Worm (Caenorhabditis elegans) whole organism, young adult: ENCODE results near the gene svop-1.
A peak's percentile ranks its signal among the peaks of the same experiment; 100 is the strongest.

Experiments
- B0019.2 ChIP-seq: fragments of 200-800 bp; sonication (Bioruptor generic); conservative IDR thresholded peaks from 2 replicates; pipeline ENCODE4 v1.3.6; 2022; ENCODE audit warnings: missing genetic modification reagents, missing genetic modification characterization, missing compliant biosample characterization
- D2030.7 ChIP-seq: fragments of 200-800 bp; sonication (Bioruptor generic); IDR thresholded peaks from 2 replicates; pipeline ENCODE4 v1.3.6; 2022; ENCODE audit warnings: missing genetic modification reagents, missing genetic modification characterization, missing compliant biosample characterization
- F22D6.2 ChIP-seq: sonication (generic microtip); optimal IDR thresholded peaks from 2 replicates; lab custom pipeline; 2016; ENCODE audit warnings: mild to moderate bottlenecking, missing genetic modification characterization, missing compliant biosample characterization
- F23B12.7 ChIP-seq: sonication (generic microtip); optimal IDR thresholded peaks from 2 replicates; lab custom pipeline; 2017; ENCODE audit warnings: missing genetic modification characterization, mild to moderate bottlenecking, missing compliant biosample characterization, antibody characterized with exemption, moderate library complexity; ENCODE audit not compliant: insufficient read depth
- F33H1.4 ChIP-seq: fragments of 200-800 bp; sonication (Bioruptor generic); IDR thresholded peaks from 2 replicates; pipeline ENCODE4 v1.3.6; 2022; ENCODE audit warnings: missing genetic modification reagents, missing genetic modification characterization, missing compliant biosample characterization
- F39B2.1 ChIP-seq: fragments of 200-800 bp; sonication (Bioruptor generic); IDR thresholded peaks from 2 replicates; pipeline ENCODE4 v1.3.6; 2022; ENCODE audit warnings: missing genetic modification reagents, missing genetic modification characterization, missing compliant biosample characterization
- T07F8.4 ChIP-seq: sonication (generic microtip); optimal IDR thresholded peaks from 2 replicates; lab custom pipeline; 2016; ENCODE audit warnings: mild to moderate bottlenecking, missing genetic modification characterization, moderate library complexity, missing compliant biosample characterization
- Y53G8AR.9 ChIP-seq: fragments of 200-800 bp; sonication (Bioruptor generic); conservative IDR thresholded peaks from 2 replicates; pipeline ENCODE4 v1.3.6; 2022; ENCODE audit warnings: missing genetic modification reagents, missing genetic modification characterization, missing compliant biosample characterization
- Y56A3A.18 ChIP-seq: fragments of 200-800 bp; sonication (Bioruptor generic); IDR thresholded peaks from 2 replicates; pipeline ENCODE4 v1.3.6; 2022; ENCODE audit warnings: missing genetic modification reagents, missing genetic modification characterization, missing compliant biosample characterization
- Y95B8A.8 ChIP-seq: fragments of 200-800 bp; sonication (Bioruptor generic); IDR thresholded peaks from 2 replicates; pipeline ENCODE4 v1.3.6; 2022; ENCODE audit warnings: missing genetic modification reagents, missing genetic modification characterization, missing compliant biosample characterization
- ama-1 ChIP-seq, 3 experiments: fragments of 150-350 bp in 1 of 3; sonication (generic microtip) in 2 of 3; optimal IDR thresholded peaks; 2 replicates each; lab custom pipeline; 2014 to 2018; ENCODE audit warnings: missing biosample characterization in 2 of 3, missing genetic modification characterization in 2 of 3, missing genetic modification reagents in 2 of 3
- athp-1 ChIP-seq: sonication (generic microtip); optimal IDR thresholded peaks from 2 replicates; lab custom pipeline; 2017; ENCODE audit warnings: mild to moderate bottlenecking, missing genetic modification characterization, missing compliant biosample characterization
- attf-6 ChIP-seq: fragments of 200-800 bp; sonication (Bioruptor generic); IDR thresholded peaks from 2 replicates; pipeline ENCODE4 v1.3.6; 2022; ENCODE audit warnings: missing genetic modification reagents, missing genetic modification characterization, missing compliant biosample characterization
- cebp-1 ChIP-seq, 2 experiments: fragments of 200-800 bp in 1 of 2; sonication (Bioruptor generic) in 1 of 2; sonication (generic microtip) in 1 of 2; IDR thresholded peaks in 1 of 2; optimal IDR thresholded peaks in 1 of 2; 2 replicates each; pipeline versions ENCODE4 v1.3.6 to Lab custom; 2017 to 2022; ENCODE audit warnings: missing compliant biosample characterization in 2 of 2, missing genetic modification characterization in 2 of 2, mild to moderate bottlenecking in 1 of 2, missing genetic modification reagents in 1 of 2, moderate library complexity in 1 of 2
- cebp-2 ChIP-seq: fragments of 200-800 bp; sonication (Bioruptor generic); IDR thresholded peaks from 2 replicates; pipeline ENCODE4 v1.3.6; 2022; ENCODE audit warnings: missing genetic modification characterization, missing compliant biosample characterization
- ceh-100 ChIP-seq: fragments of 200-800 bp; sonication (Bioruptor generic); IDR thresholded peaks from 2 replicates; pipeline ENCODE4 v1.3.6; 2022; ENCODE audit warnings: missing genetic modification reagents, missing genetic modification characterization, missing compliant biosample characterization
- ceh-79 ChIP-seq: sonication (generic microtip); optimal IDR thresholded peaks from 2 replicates; lab custom pipeline; 2017; ENCODE audit warnings: mild to moderate bottlenecking, missing genetic modification characterization, missing compliant biosample characterization
- ceh-91 ChIP-seq: fragments of 200-800 bp; sonication (Bioruptor generic); IDR thresholded peaks from 2 replicates; pipeline ENCODE4 v1.3.6; 2022; ENCODE audit warnings: missing genetic modification reagents, missing genetic modification characterization, missing compliant biosample characterization
- dox-1 ChIP-seq: fragments of 200-800 bp; sonication (Bioruptor generic); IDR thresholded peaks from 2 replicates; pipeline ENCODE4 v1.3.6; 2022; ENCODE audit warnings: missing genetic modification reagents, missing genetic modification characterization, missing compliant biosample characterization
- dpl-1 ChIP-seq: fragments of 150-350 bp; optimal IDR thresholded peaks from 2 replicates; lab custom pipeline; 2014; ENCODE audit warnings: missing biosample characterization, missing genetic modification reagents, missing genetic modification characterization
- efl-1 ChIP-seq: fragments of 150-350 bp; optimal IDR thresholded peaks from 2 replicates; lab custom pipeline; 2014; ENCODE audit warnings: missing biosample characterization, missing genetic modification reagents, missing genetic modification characterization
- egl-44 ChIP-seq: fragments of 200-800 bp; sonication (Bioruptor generic); IDR thresholded peaks from 2 replicates; pipeline ENCODE4 v1.3.6; 2022; ENCODE audit warnings: missing genetic modification reagents, missing genetic modification characterization, missing compliant biosample characterization
- ekl-4 ChIP-seq: fragments of 200-800 bp; sonication (Bioruptor generic); IDR thresholded peaks from 2 replicates; pipeline ENCODE4 v1.3.6; 2022; ENCODE audit warnings: missing genetic modification reagents, missing genetic modification characterization, missing compliant biosample characterization
- gei-17 ChIP-seq: fragments of 200-800 bp; sonication (Bioruptor generic); optimal IDR thresholded peaks from 2 replicates; lab custom pipeline; 2018; ENCODE audit warnings: mild to moderate bottlenecking, missing genetic modification characterization, missing compliant biosample characterization
- hlh-12 ChIP-seq: sonication (generic microtip); optimal IDR thresholded peaks from 2 replicates; lab custom pipeline; 2016; ENCODE audit warnings: missing genetic modification characterization, missing compliant biosample characterization
- hlh-26 ChIP-seq: fragments of 200-800 bp; sonication (Bioruptor generic); conservative IDR thresholded peaks from 2 replicates; pipeline ENCODE4 v1.3.6; 2022; ENCODE audit warnings: missing genetic modification reagents, missing genetic modification characterization, missing compliant biosample characterization
- hmg-1.2 ChIP-seq: fragments of 200-800 bp; sonication (Bioruptor generic); IDR thresholded peaks from 2 replicates; pipeline ENCODE4 v1.3.6; 2022; ENCODE audit warnings: missing genetic modification reagents, missing genetic modification characterization, missing compliant biosample characterization
- hmg-20 ChIP-seq: fragments of 200-800 bp; sonication (Bioruptor generic); IDR thresholded peaks from 2 replicates; pipeline ENCODE4 v1.3.6; 2022; ENCODE audit warnings: missing genetic modification reagents, missing genetic modification characterization, missing compliant biosample characterization
- lag-1 ChIP-seq: fragments of 200-800 bp; sonication (Bioruptor generic); IDR thresholded peaks from 2 replicates; pipeline ENCODE4 v1.3.6; 2022; ENCODE audit warnings: missing genetic modification reagents, missing genetic modification characterization, missing compliant biosample characterization
- let-526 ChIP-seq: fragments of 200-800 bp; sonication (Bioruptor generic); IDR thresholded peaks from 2 replicates; pipeline ENCODE4 v1.3.6; 2022; ENCODE audit warnings: missing genetic modification reagents, missing genetic modification characterization, missing compliant biosample characterization
- lin-35 ChIP-seq, 3 experiments: fragments of 150-350 bp in 2 of 3; sonication (generic microtip) in 1 of 3; optimal IDR thresholded peaks; 2 replicates each; lab custom pipeline; 2014 to 2018; ENCODE audit warnings: missing biosample characterization in 3 of 3, missing genetic modification characterization in 3 of 3, missing genetic modification reagents in 3 of 3
- lsl-1 ChIP-seq: fragments of 200-800 bp; sonication (Bioruptor generic); optimal IDR thresholded peaks from 2 replicates; lab custom pipeline; 2018; ENCODE audit warnings: mild to moderate bottlenecking, missing genetic modification characterization, moderate library complexity, missing compliant biosample characterization
- madf-10 ChIP-seq: sonication (generic microtip); optimal IDR thresholded peaks from 2 replicates; lab custom pipeline; 2016; ENCODE audit warnings: mild to moderate bottlenecking, missing genetic modification characterization, missing compliant biosample characterization
- madf-8 ChIP-seq: fragments of 200-800 bp; sonication (Bioruptor generic); conservative IDR thresholded peaks from 2 replicates; pipeline ENCODE4 v1.3.6; 2022; ENCODE audit warnings: missing genetic modification reagents, missing genetic modification characterization, missing compliant biosample characterization
- mel-28 ChIP-seq: sonication (generic microtip); optimal IDR thresholded peaks from 2 replicates; lab custom pipeline; 2016; ENCODE audit warnings: borderline replicate concordance, mild to moderate bottlenecking, missing genetic modification characterization, missing compliant biosample characterization
- mxl-1 ChIP-seq: sonication (generic microtip); optimal IDR thresholded peaks from 2 replicates; lab custom pipeline; 2016; ENCODE audit warnings: missing genetic modification characterization, missing compliant biosample characterization
- nfya-1 ChIP-seq: sonication (generic microtip); optimal IDR thresholded peaks from 2 replicates; lab custom pipeline; 2017; ENCODE audit warnings: antibody characterized with exemption, missing compliant biosample characterization, missing genetic modification characterization, borderline replicate concordance; ENCODE audit not compliant: insufficient read depth
- nhr-80 ChIP-seq: sonication (generic microtip); optimal IDR thresholded peaks from 2 replicates; lab custom pipeline; 2016; ENCODE audit warnings: missing genetic modification characterization, missing compliant biosample characterization
- rec-8 ChIP-seq, 2 experiments: sonication (generic microtip); optimal IDR thresholded peaks; 2 replicates each; lab custom pipeline; 2016; ENCODE audit warnings: mild to moderate bottlenecking in 2 of 2, missing genetic modification characterization in 2 of 2, missing genetic modification reagents in 2 of 2, missing genotype in 2 of 2, missing biosample characterization in 1 of 2, missing compliant biosample characterization in 1 of 2, moderate library complexity in 1 of 2
- sea-2 ChIP-seq: fragments of 200-800 bp; sonication (Bioruptor generic); IDR thresholded peaks from 2 replicates; pipeline ENCODE4 v1.3.6; 2022; ENCODE audit warnings: missing genetic modification characterization, missing compliant biosample characterization
- snpc-1.1 ChIP-seq: sonication (generic microtip); optimal IDR thresholded peaks from 2 replicates; lab custom pipeline; 2017; ENCODE audit warnings: missing genetic modification characterization, mild to moderate bottlenecking, missing compliant biosample characterization, antibody characterized with exemption, moderate library complexity, missing genotype, missing genetic modification reagents; ENCODE audit not compliant: insufficient read depth
- tbx-9 ChIP-seq: sonication (generic microtip); optimal IDR thresholded peaks from 2 replicates; lab custom pipeline; 2016; ENCODE audit warnings: borderline replicate concordance, missing genetic modification characterization, inconsistent platforms, missing compliant biosample characterization
- unc-130 ChIP-seq: sonication (generic microtip); optimal IDR thresholded peaks from 2 replicates; lab custom pipeline; 2016; ENCODE audit warnings: missing genetic modification reagents, missing genetic modification characterization, missing compliant biosample characterization
- xnd-1 ChIP-seq: sonication (generic microtip); optimal IDR thresholded peaks from 2 replicates; lab custom pipeline; 2016; ENCODE audit warnings: missing genotype, missing genetic modification reagents, missing genetic modification characterization, missing compliant biosample characterization
- zfh-2 ChIP-seq: fragments of 200-800 bp; sonication (Bioruptor generic); conservative IDR thresholded peaks from 2 replicates; pipeline ENCODE4 v1.3.6; 2022; ENCODE audit warnings: missing genetic modification reagents, missing genetic modification characterization, missing compliant biosample characterization
- zim-3 ChIP-seq: sonication (generic microtip); optimal IDR thresholded peaks from 2 replicates; lab custom pipeline; 2017; ENCODE audit warnings: mild to moderate bottlenecking, missing genetic modification characterization, moderate library complexity, missing compliant biosample characterization

The svop-1 gene

ce11 chrIII:8887184-8887801, 2.0 kb upstream of the svop-1 start, which contains the start of gene famh-136 (continued):
- TF ChIP-seq dpl-1, result peak; percentile 62
- TF ChIP-seq cebp-1 (GFP tag; IDR thresholded peaks at IDR 0.05; lab: Robert Waterston, UW), result peak; percentile 36; the same call in 1 of the 2 replicates
- peak; percentile 90 for TF ChIP-seq cebp-1 (tag; optimal IDR thresholded peaks at IDR 0.05; lab: Kevin White, UChicago)
- TF ChIP-seq gei-17, result peak; percentile 40
- TF ChIP-seq ceh-100 (GFP tag; lab: Robert Waterston, UW), result peak; percentile 49; the same call in 1 of the 2 replicates
- TF ChIP-seq athp-1 (tag; lab: Kevin White, UChicago), result peak; percentile 12
- no peak for TF ChIP-seq D2030.7 (GFP tag; lab: Robert Waterston, UW)
- peak; percentile 68 for TF ChIP-seq lsl-1
- no peak for TF ChIP-seq mel-28 (tag; lab: Kevin White, UChicago)
- TF ChIP-seq madf-8 (GFP tag; lab: Robert Waterston, UW), result peak; percentile 67
- no peak for TF ChIP-seq nfya-1 (tag; lab: Kevin White, UChicago)
- TF ChIP-seq xnd-1 (tag; lab: Kevin White, UChicago), result peak; percentile 58
- peak; percentile 5 for TF ChIP-seq T07F8.4 (tag; lab: Kevin White, UChicago)
- peak; percentile 85 for TF ChIP-seq dox-1 (GFP tag; lab: Robert Waterston, UW)
- TF ChIP-seq tbx-9, result no peak
- TF ChIP-seq hlh-26 (GFP tag; lab: Robert Waterston, UW), result no peak
- no peak for TF ChIP-seq ama-1 (optimal IDR thresholded peaks at IDR 0.05; lab: Kevin White, UChicago)
- TF ChIP-seq ama-1 (GFP tag; optimal IDR thresholded peaks at IDR 0.05; lab: Kevin White, UChicago), result no peak
- peak; percentile 91 for TF ChIP-seq nhr-80 (tag; lab: Kevin White, UChicago)
- TF ChIP-seq snpc-1.1 (tag; lab: Kevin White, UChicago), result peak; percentile 51
- TF ChIP-seq unc-130 (GFP tag; lab: Kevin White, UChicago), result peak; percentile 4
- peak; percentile 25; the same call in 1 of the 2 replicates for TF ChIP-seq ceh-91 (GFP tag; lab: Robert Waterston, UW)
- TF ChIP-seq sea-2 (GFP tag; lab: Robert Waterston, UW), result no peak
- no peak for TF ChIP-seq rec-8 (tag; optimal IDR thresholded peaks at IDR 0.05; lab: Kevin White, UChicago)
- peak; percentile 55; the same call in 1 of the 2 replicates for TF ChIP-seq F39B2.1 (GFP tag; lab: Robert Waterston, UW)
- peak; percentile 30; the same call in 1 of the 2 replicates for TF ChIP-seq Y56A3A.18
- TF ChIP-seq B0019.2 (GFP tag; lab: Robert Waterston, UW), result peak; percentile 48; the same call in 1 of the 2 replicates
- peak; percentile 54 for TF ChIP-seq madf-10 (tag; lab: Kevin White, UChicago)
- peak; percentile 93 for TF ChIP-seq Y53G8AR.9 (GFP tag; lab: Robert Waterston, UW)
- peak; percentile 75 for TF ChIP-seq Y95B8A.8 (GFP tag; lab: Robert Waterston, UW)
- TF ChIP-seq mxl-1 (tag; lab: Kevin White, UChicago), result no peak
- TF ChIP-seq F22D6.2, result peak; percentile 67
- TF ChIP-seq ceh-79 (tag; lab: Kevin White, UChicago), result no peak
- TF ChIP-seq hmg-20 (GFP tag; lab: Robert Waterston, UW), result no peak
- peak; percentile 62 for TF ChIP-seq efl-1 (GFP tag; lab: Kevin White, UChicago)
- no peak for TF ChIP-seq hlh-12 (tag; lab: Kevin White, UChicago)
- TF ChIP-seq ekl-4 (GFP tag; lab: Robert Waterston, UW), result peak; percentile 67; the same call in 1 of the 2 replicates
- TF ChIP-seq F23B12.7 (tag; lab: Kevin White, UChicago), result peak; percentile 94
- TF ChIP-seq let-526 (GFP tag; lab: Robert Waterston, UW), result no peak
- no peak for TF ChIP-seq attf-6 (GFP tag; lab: Robert Waterston, UW)
- TF ChIP-seq hmg-1.2 (GFP tag; lab: Robert Waterston, UW), result peak; percentile 57
- peak; percentile 76; the same call in 1 of the 2 replicates for TF ChIP-seq egl-44 (GFP tag; lab: Robert Waterston, UW)
- TF ChIP-seq cebp-2 (GFP tag; lab: Robert Waterston, UW), result 0 out of 2 replicates have a peak, but pooled peaks have one; percentile 21
- TF ChIP-seq F33H1.4, result peak; percentile 74
- peak in 2 of 3 experiments; percentile 9 to 83 for TF ChIP-seq lin-35 (GFP tag; optimal IDR thresholded peaks at IDR 0.05; lab: Kevin White, UChicago)
- TF ChIP-seq lag-1 (GFP tag; lab: Robert Waterston, UW), result no peak
- no peak for TF ChIP-seq zim-3 (tag; lab: Kevin White, UChicago)
- TF ChIP-seq zfh-2 (GFP tag; lab: Robert Waterston, UW), result no peak
